Fruit fly (Drosophila melanogaster): ENCODE measurements around the gene Ccp84Ag.

DNA sequence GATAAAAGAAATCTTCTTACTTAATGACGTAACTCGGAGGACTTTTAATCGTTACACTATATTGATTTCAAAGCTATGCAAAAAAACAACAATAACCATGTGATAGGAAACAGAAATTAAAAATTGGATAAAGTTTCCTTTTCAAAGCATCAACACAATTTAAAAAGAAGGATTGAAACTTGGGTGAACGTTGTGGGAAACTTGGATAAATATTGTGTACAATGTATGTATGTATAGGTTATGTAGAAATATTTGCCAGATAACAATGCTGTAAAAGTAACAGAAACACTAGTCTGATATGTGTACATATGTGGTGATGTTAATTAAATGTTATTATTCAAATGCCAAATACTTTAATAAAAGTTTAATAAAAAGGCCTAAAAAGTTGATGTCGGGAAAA is 19.8 kb downstream of the Ccp84Ag start:
- TF ChIP-seq CG14711 (tag; optimal IDR thresholded peaks at IDR 0.05), result no peak
- TF ChIP-seq Mnt (GFP tag; optimal IDR thresholded peaks at IDR 0.05), result no peak
- no peak for TF ChIP-seq Crg-1 (GFP tag; optimal IDR thresholded peaks at IDR 0.05)
- no peak for TF ChIP-seq bab1 (GFP tag; optimal IDR thresholded peaks at IDR 0.05)
- no peak for TF ChIP-seq kay (GFP tag; ENCODE audit: borderline replicate concordance)
- no peak for TF ChIP-seq Clk (GFP tag; optimal IDR thresholded peaks at IDR 0.05)
- no peak for TF ChIP-seq CG7101 (tag; optimal IDR thresholded peaks at IDR 0.05)
- TF ChIP-seq CG5204 (GFP tag; optimal IDR thresholded peaks at IDR 0.05), result no peak
- no peak for TF ChIP-seq CG11617 (GFP tag; optimal IDR thresholded peaks at IDR 0.05)
- TF ChIP-seq pad (GFP tag; optimal IDR thresholded peaks at IDR 0.05), result no peak
- TF ChIP-seq Hr96 (GFP tag; optimal IDR thresholded peaks at IDR 0.05), result no peak
- TF ChIP-seq CG7045 (GFP tag; optimal IDR thresholded peaks at IDR 0.05), result no peak
- no peak for TF ChIP-seq tj (GFP tag; optimal IDR thresholded peaks at IDR 0.05)
- TF ChIP-seq cnc (optimal IDR thresholded peaks at IDR 0.05), result no peak
